Worm (Caenorhabditis elegans): ENCODE data around the gene F41B4.2.
A peak's percentile ranks its signal among the peaks of the same experiment; 100 is the strongest.

Gene F41B4.2

ce11 chrX:6795843-6796521 lies 39.1 kb downstream of the F41B4.2 start (continued):
- TF ChIP-seq R02D3.7 (tag; optimal IDR thresholded peaks at IDR 0.05) (no peak), lin-38 (GFP tag; IDR thresholded peaks at IDR 0.05) (no peak), jun-1 (tag; optimal IDR thresholded peaks at IDR 0.05) (no peak), spr-1 (tag; optimal IDR thresholded peaks at IDR 0.05) (no peak), ceh-62 (tag; optimal IDR thresholded peaks at IDR 0.05) (no peak), saeg-2 (GFP tag; IDR thresholded peaks at IDR 0.05) (no peak), ceh-82 (tag; optimal IDR thresholded peaks at IDR 0.05) (no peak), madf-5 (GFP tag; IDR thresholded peaks at IDR 0.05) (no peak), F26F4.8 (GFP tag; conservative IDR thresholded peaks at IDR 0.05) (no peak), aly-2 (tag; optimal IDR thresholded peaks at IDR 0.05) (no peak), lir-3 (tag; optimal IDR thresholded peaks at IDR 0.05) (no peak), gei-8 (GFP tag; optimal IDR thresholded peaks at IDR 0.05) (no peak), lin-39 (tag; optimal IDR thresholded peaks at IDR 0.05) (no peak), daf-19 (GFP tag; conservative IDR thresholded peaks at IDR 0.05) (no peak), dmd-9 (GFP tag; IDR thresholded peaks at IDR 0.05) (no peak), hlh-30 (tag; optimal IDR thresholded peaks at IDR 0.05; ENCODE audit: insufficient read depth) (peak; percentile 20), fkh-10 (GFP tag; optimal IDR thresholded peaks at IDR 0.05) (no peak), nhr-11 (tag; optimal IDR thresholded peaks at IDR 0.05) (no peak), T26A8.4 (GFP tag; IDR thresholded peaks at IDR 0.05) (no peak), nhr-102 (tag; optimal IDR thresholded peaks at IDR 0.05) (no peak), nhr-6 (tag; optimal IDR thresholded peaks at IDR 0.05) (no peak), T20F7.1 (GFP tag; optimal IDR thresholded peaks at IDR 0.05) (no peak), D1046.2 (GFP tag; IDR thresholded peaks at IDR 0.05) (no peak)

ce11 chrX:6792281-6793003 lies 42.6 kb downstream of the F41B4.2 start:
- TF ChIP-seq lsy-2 (tag; optimal IDR thresholded peaks at IDR 0.05) (peak in 1 of 2 experiments; percentile 26), ceh-28 (tag; optimal IDR thresholded peaks at IDR 0.05) (no peak), pqm-1 (tag; optimal IDR thresholded peaks at IDR 0.05) (peak; percentile 56), ceh-82 (tag; optimal IDR thresholded peaks at IDR 0.05) (no peak), ztf-7 (tag; optimal IDR thresholded peaks at IDR 0.05) (peak; percentile 68), dve-1 (tag; optimal IDR thresholded peaks at IDR 0.05; ENCODE audit: insufficient read depth) (peak; percentile 80), nhr-76 (tag; optimal IDR thresholded peaks at IDR 0.05) (no peak), fkh-10 (GFP tag; optimal IDR thresholded peaks at IDR 0.05) (no peak), mdt-29 (GFP tag; IDR thresholded peaks at IDR 0.05) (no peak), snpc-4 (tag; optimal IDR thresholded peaks at IDR 0.05) (no peak), T20F7.1 (GFP tag; optimal IDR thresholded peaks at IDR 0.05) (peak; percentile 23), mep-1 (tag; optimal IDR thresholded peaks at IDR 0.05) (peak; percentile 74), saeg-2 (GFP tag; IDR thresholded peaks at IDR 0.05) (no peak), R02D3.7 (tag; optimal IDR thresholded peaks at IDR 0.05) (no peak), attf-4 (tag; optimal IDR thresholded peaks at IDR 0.05) (no peak), nhr-28 (tag; optimal IDR thresholded peaks at IDR 0.05) (peak; percentile 8), aha-1 (tag) (peak; percentile 95), pha-4 (GFP tag; IDR thresholded peaks at IDR 0.05) (peak; percentile 65), pha-4 (tag; optimal IDR thresholded peaks at IDR 0.05) (no peak), nhr-102 (tag; optimal IDR thresholded peaks at IDR 0.05) (peak; percentile 25), gei-8 (GFP tag; optimal IDR thresholded peaks at IDR 0.05) (no peak), daf-16 (GFP tag; optimal IDR thresholded peaks at IDR 0.05) (no peak), daf-16 (tag; optimal IDR thresholded peaks at IDR 0.05) (peak; percentile 97), mxl-3 (GFP tag; optimal IDR thresholded peaks at IDR 0.05) (no peak), dmd-6 (GFP tag; IDR thresholded peaks at IDR 0.05) (peak; percentile 50), cey-2 (tag; optimal IDR thresholded peaks at IDR 0.05; ENCODE audit: borderline replicate concordance, insufficient read depth) (no peak), hlh-11 (tag; optimal IDR thresholded peaks at IDR 0.05) (peak; percentile 65), zfp-3 (GFP tag; conservative IDR thresholded peaks at IDR 0.05) (peak; percentile 77; the same call in 1 of the 2 replicates), T26A8.4 (GFP tag; IDR thresholded peaks at IDR 0.05) (peak; percentile 45; the same call in 1 of the 2 replicates), ctbp-1 (GFP tag; IDR thresholded peaks at IDR 0.05) (no peak), lin-38 (GFP tag; IDR thresholded peaks at IDR 0.05) (peak; percentile 26; the same call in 1 of the 2 replicates), php-3 (GFP tag; IDR thresholded peaks at IDR 0.05) (peak; percentile 64; the same call in 1 of the 2 replicates), nhr-10 (tag; optimal IDR thresholded peaks at IDR 0.05) (peak; percentile 83), nhr-77 (tag; optimal IDR thresholded peaks at IDR 0.05) (peak; percentile 75), dmd-9 (GFP tag; IDR thresholded peaks at IDR 0.05) (no peak), jun-1 (tag; optimal IDR thresholded peaks at IDR 0.05) (no peak)

Measured in whole organism, L4 larva.